Worm (Caenorhabditis elegans) whole organism, L4 larva: Measurements from ENCODE around the gene bpl-1.
A peak's percentile ranks its signal among the peaks of the same experiment; 100 is the strongest.

Experiments
- Y48G9A.11 ChIP-seq: fragments of 200-800 bp; sonication (Bioruptor generic); IDR thresholded peaks from 2 replicates; pipeline ENCODE4 v1.3.6; 2022; ENCODE audit warnings: missing genetic modification reagents, missing genetic modification characterization, missing compliant biosample characterization
- ceh-28 ChIP-seq: fragments of 150-350 bp; optimal IDR thresholded peaks from 2 replicates; lab custom pipeline; 2014; ENCODE audit warnings: missing biosample characterization, missing genetic modification reagents, missing genetic modification characterization
- jun-1 ChIP-seq: fragments of 150-350 bp; optimal IDR thresholded peaks from 2 replicates; lab custom pipeline; 2014; ENCODE audit warnings: missing biosample characterization, missing genetic modification reagents, missing genetic modification characterization
- lin-13 ChIP-seq: fragments of 150-350 bp; optimal IDR thresholded peaks from 2 replicates; lab custom pipeline; 2014; ENCODE audit warnings: missing biosample characterization, missing genetic modification reagents, missing genetic modification characterization
- mdl-1 ChIP-seq, 2 experiments: fragments of 150-350 bp in 1 of 2; sonication (generic microtip) in 1 of 2; optimal IDR thresholded peaks; 2 replicates each; lab custom pipeline; 2014 to 2017; ENCODE audit warnings: missing biosample characterization in 2 of 2, missing genetic modification characterization in 2 of 2
- nhr-28 ChIP-seq: fragments of 150-350 bp; optimal IDR thresholded peaks from 2 replicates; lab custom pipeline; 2014; ENCODE audit warnings: missing biosample characterization, missing genetic modification characterization
- nhr-6 ChIP-seq: fragments of 150-350 bp; optimal IDR thresholded peaks from 2 replicates; lab custom pipeline; 2014; ENCODE audit warnings: missing biosample characterization, missing genetic modification characterization
- zip-2 ChIP-seq: fragments of 150-350 bp; optimal IDR thresholded peaks from 2 replicates; lab custom pipeline; 2014; ENCODE audit warnings: missing biosample characterization, missing genetic modification characterization

DNA sequence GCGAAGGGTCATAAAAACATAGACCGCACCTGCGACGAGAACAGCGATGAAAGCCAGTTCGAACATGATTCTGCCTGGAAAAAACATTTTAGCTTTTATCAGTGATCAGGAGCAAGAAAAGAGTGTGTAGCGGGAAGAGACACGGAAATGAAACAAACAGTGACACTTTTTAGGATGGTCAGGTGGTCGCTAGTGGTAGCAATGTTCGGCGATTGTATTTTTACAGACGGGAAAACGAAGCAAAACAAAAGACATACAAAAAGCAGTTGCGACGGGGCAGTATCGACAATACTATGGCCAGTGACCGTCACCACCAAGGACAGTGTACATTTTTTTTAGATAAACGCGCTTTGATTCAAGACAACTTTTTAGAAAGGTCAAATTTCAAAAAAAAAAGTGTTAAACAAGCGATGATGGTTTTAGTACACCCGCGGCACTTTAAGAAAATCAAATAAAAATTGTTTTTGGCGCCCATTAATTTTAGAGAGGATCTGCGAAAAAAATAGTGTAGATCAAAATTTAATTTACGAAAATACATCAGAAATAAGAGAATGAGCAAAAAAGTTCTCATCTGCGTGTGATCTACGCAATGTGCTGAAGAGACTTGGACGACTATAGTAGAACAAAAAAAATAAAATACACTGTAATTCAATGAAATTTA is 38.5 kb upstream of the bpl-1 start, which contains the start of gene T24H7.9:
- TF ChIP-seq jun-1 (tag; lab: Kevin White, UChicago): no peak
- no peak for TF ChIP-seq nhr-6 (tag; lab: Kevin White, UChicago)
- no peak for TF ChIP-seq lin-13 (GFP tag; lab: Kevin White, UChicago)
- no peak for TF ChIP-seq mdl-1 (tag; optimal IDR thresholded peaks at IDR 0.05; lab: Kevin White, UChicago)
- no peak for TF ChIP-seq Y48G9A.11 (GFP tag; lab: Robert Waterston, UW)
- no peak for TF ChIP-seq zip-2 (tag; lab: Kevin White, UChicago)
- TF ChIP-seq nhr-28 (tag; lab: Kevin White, UChicago): peak; percentile 31
- no peak for TF ChIP-seq ceh-28 (tag; lab: Kevin White, UChicago)
